Fruit fly (Drosophila melanogaster): ENCODE results near the gene IPIP.

- no peak for TF ChIP-seq CG8478 (optimal IDR thresholded peaks at IDR 0.05)
- no peak for TF ChIP-seq CTCF (optimal IDR thresholded peaks at IDR 0.05)
Measured at dm6 chr2L:6031838-6032237, 16.0 kb upstream of the IPIP start.

All from S2 (cell line).